Fruit fly (Drosophila melanogaster): Measurements from ENCODE around the gene CG15927.

DNA sequence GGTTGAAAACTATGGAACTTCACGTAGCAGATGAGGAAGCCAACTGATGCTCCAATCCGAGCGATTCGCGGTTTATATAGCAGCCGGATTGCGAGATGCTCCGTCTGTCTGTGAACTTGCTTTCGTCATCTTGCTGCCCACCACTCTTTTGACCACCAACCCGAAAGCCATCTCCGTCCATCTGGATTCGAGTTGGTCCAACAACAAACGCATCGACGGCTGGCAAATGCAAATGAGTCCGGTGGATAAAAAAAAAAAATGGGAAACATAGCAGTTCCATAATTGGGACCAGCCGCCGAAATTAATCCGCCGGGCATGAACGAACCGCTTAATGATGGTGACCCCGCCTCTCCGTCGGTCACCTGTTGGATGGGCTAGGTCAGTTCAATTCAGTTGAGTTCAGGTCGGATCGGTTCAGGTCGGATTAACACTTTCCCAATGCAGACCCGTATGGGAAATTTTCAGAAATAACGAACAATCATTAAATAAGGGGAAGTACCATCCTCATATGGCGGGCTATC, 3.2 kb downstream of the CG15927 start, which contains the start of gene CG15731:
- TF ChIP-seq EcR (GFP tag; optimal IDR thresholded peaks at IDR 0.05): no peak
- TF ChIP-seq CG8478 (optimal IDR thresholded peaks at IDR 0.05): no peak
- no peak for TF ChIP-seq pan (optimal IDR thresholded peaks at IDR 0.05)
- no peak for TF ChIP-seq Dll (optimal IDR thresholded peaks at IDR 0.05)
- TF ChIP-seq psq (optimal IDR thresholded peaks at IDR 0.05): no peak
- no peak for TF ChIP-seq usp (GFP tag; optimal IDR thresholded peaks at IDR 0.05)
